Fruit fly (Drosophila melanogaster) whole organism, prepupa: ENCODE measurements around the gene hh.
A peak's percentile ranks its signal among the peaks of the same experiment; 100 is the strongest.

Experiments used
- CG10631 ChIP-seq: fragments of 200-800 bp; sonication (Bioruptor generic); optimal IDR thresholded peaks from 2 replicates; lab custom pipeline; 2016; ENCODE audit warnings: missing biosample characterization, missing genetic modification characterization
- CG10669 ChIP-seq: fragments of 200-800 bp; sonication (Bioruptor generic); optimal IDR thresholded peaks from 3 replicates; lab custom pipeline; 2018; ENCODE audit warnings: missing biosample characterization, mild to moderate bottlenecking, missing genetic modification characterization, moderate library complexity
- CG11294 ChIP-seq: fragments of 200-800 bp; sonication (Bioruptor generic); IDR thresholded peaks from 2 replicates; pipeline ENCODE4 v1.3.6; 2022; ENCODE audit warnings: missing biosample characterization, missing genetic modification characterization
- CG11902 ChIP-seq: fragments of 200-800 bp; sonication (Bioruptor generic); optimal IDR thresholded peaks from 3 replicates; lab custom pipeline; 2016; ENCODE audit warnings: missing biosample characterization, missing genetic modification characterization
- CG15336 ChIP-seq: fragments of 200-800 bp; sonication (Bioruptor generic); IDR thresholded peaks from 2 replicates; pipeline ENCODE4 v1.3.6; 2022; ENCODE audit warnings: missing biosample characterization, missing genetic modification characterization
- CG16779 ChIP-seq: fragments of 200-800 bp; sonication (Bioruptor generic); optimal IDR thresholded peaks from 3 replicates; lab custom pipeline; 2017; ENCODE audit warnings: missing biosample characterization, mild to moderate bottlenecking, missing genetic modification characterization
- CG3032 ChIP-seq: fragments of 200-800 bp; optimal IDR thresholded peaks from 2 replicates; lab custom pipeline; 2019; ENCODE audit warnings: missing biosample characterization, mild to moderate bottlenecking, missing genetic modification characterization, moderate library complexity
- CG31627 ChIP-seq: fragments of 200-800 bp; sonication (Bioruptor generic); optimal IDR thresholded peaks from 3 replicates; lab custom pipeline; 2016; ENCODE audit warnings: missing biosample characterization, missing genetic modification characterization
- CG32006 ChIP-seq: fragments of 200-800 bp; sonication (Bioruptor generic); optimal IDR thresholded peaks from 3 replicates; lab custom pipeline; 2017; ENCODE audit warnings: missing biosample characterization, mild to moderate bottlenecking, missing genetic modification characterization
- CG3919 ChIP-seq: fragments of 200-800 bp; sonication (Bioruptor generic); optimal IDR thresholded peaks from 3 replicates; lab custom pipeline; 2016; ENCODE audit warnings: missing biosample characterization, missing genetic modification characterization
- CG4318 ChIP-seq: fragments of 200-800 bp; sonication (Bioruptor generic); optimal IDR thresholded peaks from 3 replicates; lab custom pipeline; 2017; ENCODE audit warnings: missing biosample characterization, mild to moderate bottlenecking, missing genetic modification characterization
- CG6276 ChIP-seq: fragments of 200-800 bp; sonication (Bioruptor generic); optimal IDR thresholded peaks from 2 replicates; lab custom pipeline; 2017; ENCODE audit warnings: missing biosample characterization, mild to moderate bottlenecking, missing genetic modification characterization
- CG6792 ChIP-seq: fragments of 200-800 bp; sonication (Bioruptor generic); optimal IDR thresholded peaks from 3 replicates; lab custom pipeline; 2016; ENCODE audit warnings: missing biosample characterization, missing genetic modification characterization
- CG6808 ChIP-seq: fragments of 200-800 bp; sonication (Bioruptor generic); optimal IDR thresholded peaks from 3 replicates; lab custom pipeline; 2017; ENCODE audit warnings: missing biosample characterization, missing genetic modification characterization, mild to moderate bottlenecking, moderate library complexity, missing genetic modification reagents
- CG6854 ChIP-seq: fragments of 200-800 bp; sonication (Bioruptor generic); optimal IDR thresholded peaks from 2 replicates; lab custom pipeline; 2017; ENCODE audit warnings: missing biosample characterization, mild to moderate bottlenecking, missing genetic modification characterization
- CG7368 ChIP-seq: fragments of 200-800 bp; sonication (Bioruptor generic); optimal IDR thresholded peaks from 3 replicates; lab custom pipeline; 2016; ENCODE audit warnings: missing biosample characterization, missing genetic modification characterization
- CG8319 ChIP-seq: fragments of 200-800 bp; sonication (Bioruptor generic); optimal IDR thresholded peaks from 3 replicates; lab custom pipeline; 2016; ENCODE audit warnings: missing biosample characterization, missing genetic modification characterization
- CG8632 ChIP-seq: fragments of 200-800 bp; sonication (Bioruptor generic); optimal IDR thresholded peaks from 3 replicates; lab custom pipeline; 2016; ENCODE audit warnings: missing biosample characterization, missing genetic modification characterization
- Eip75B ChIP-seq: fragments of 200-800 bp; sonication (Bioruptor generic); optimal IDR thresholded peaks from 3 replicates; lab custom pipeline; 2016; ENCODE audit warnings: missing biosample characterization, missing genetic modification characterization
- Eip78C ChIP-seq: fragments of 200-800 bp; sonication (Bioruptor generic); peaks from one replicate; lab custom pipeline; 2016; ENCODE audit warnings: missing biosample characterization, missing genetic modification characterization
- Ets21C ChIP-seq: fragments of 200-800 bp; sonication (Bioruptor generic); optimal IDR thresholded peaks from 3 replicates; lab custom pipeline; 2016; ENCODE audit warnings: missing biosample characterization, missing genetic modification characterization
- Ets96B ChIP-seq: fragments of 200-800 bp; optimal IDR thresholded peaks from 2 replicates; lab custom pipeline; 2019; ENCODE audit warnings: missing biosample characterization, mild to moderate bottlenecking, missing genetic modification characterization, moderate library complexity
- Gug ChIP-seq: fragments of 200-800 bp; sonication (Bioruptor generic); IDR thresholded peaks from 2 replicates; pipeline ENCODE4 v1.3.6; 2022; ENCODE audit warnings: missing biosample characterization, missing genetic modification characterization
- Hr38 ChIP-seq: sonication (Bioruptor generic); optimal IDR thresholded peaks from 2 replicates; lab custom pipeline; 2016; ENCODE audit warnings: missing biosample characterization, missing genetic modification characterization
- Hr39 ChIP-seq: fragments of 200-800 bp; sonication (Bioruptor generic); optimal IDR thresholded peaks from 2 replicates; lab custom pipeline; 2016; ENCODE audit warnings: missing biosample characterization, missing genetic modification characterization
- Hr4 ChIP-seq: fragments of 200-800 bp; sonication (Bioruptor generic); optimal IDR thresholded peaks from 3 replicates; lab custom pipeline; 2016; ENCODE audit warnings: missing biosample characterization, missing genetic modification characterization
- Lpt ChIP-seq: fragments of 200-800 bp; sonication (Bioruptor generic); optimal IDR thresholded peaks from 3 replicates; lab custom pipeline; 2016; ENCODE audit warnings: missing biosample characterization, missing genetic modification characterization
- Met ChIP-seq: fragments of 200-800 bp; sonication (Bioruptor generic); optimal IDR thresholded peaks from 3 replicates; lab custom pipeline; 2016; ENCODE audit warnings: missing biosample characterization, missing genetic modification characterization
- OdsH ChIP-seq: fragments of 200-800 bp; sonication (Bioruptor generic); optimal IDR thresholded peaks from 3 replicates; lab custom pipeline; 2016; ENCODE audit warnings: missing biosample characterization, missing genetic modification characterization
- Sox102F ChIP-seq: fragments of 200-800 bp; sonication (Bioruptor generic); optimal IDR thresholded peaks from 2 replicates; lab custom pipeline; 2016; ENCODE audit warnings: missing biosample characterization, mild to moderate bottlenecking, missing genetic modification characterization
- Sox14 ChIP-seq: fragments of 200-800 bp; sonication (Bioruptor generic); optimal IDR thresholded peaks from 3 replicates; lab custom pipeline; 2016; ENCODE audit warnings: missing biosample characterization, missing genetic modification characterization
- acj6 ChIP-seq: fragments of 200-800 bp; sonication (Bioruptor generic); optimal IDR thresholded peaks from 3 replicates; lab custom pipeline; 2016; ENCODE audit warnings: missing biosample characterization, missing genetic modification characterization
- dsx ChIP-seq: fragments of 200-800 bp; optimal IDR thresholded peaks from 3 replicates; lab custom pipeline; 2019; ENCODE audit warnings: missing biosample characterization, mild to moderate bottlenecking, missing genetic modification characterization, moderate library complexity; ENCODE audit not compliant: poor library complexity, severe bottlenecking
- eg ChIP-seq: fragments of 200-800 bp; sonication (Bioruptor generic); IDR thresholded peaks from 3 replicates; pipeline ENCODE4 v1.3.6; 2022; ENCODE audit warnings: missing biosample characterization, missing genetic modification characterization
- esn ChIP-seq: fragments of 200-800 bp; sonication (Bioruptor generic); optimal IDR thresholded peaks from 2 replicates; lab custom pipeline; 2016; ENCODE audit warnings: missing biosample characterization, mild to moderate bottlenecking, missing genetic modification characterization, moderate library complexity
- fd85E ChIP-seq: fragments of 200-800 bp; sonication (Bioruptor generic); optimal IDR thresholded peaks from 3 replicates; lab custom pipeline; 2016; ENCODE audit warnings: missing biosample characterization, missing genetic modification characterization
- lz ChIP-seq: fragments of 200-800 bp; sonication (Bioruptor generic); optimal IDR thresholded peaks from 3 replicates; lab custom pipeline; 2016; ENCODE audit warnings: missing biosample characterization, missing genetic modification characterization
- net ChIP-seq: fragments of 200-800 bp; sonication (Bioruptor generic); optimal IDR thresholded peaks from 3 replicates; lab custom pipeline; 2016; ENCODE audit warnings: missing biosample characterization, missing genetic modification characterization
- pdm3 ChIP-seq: fragments of 200-800 bp; sonication (Bioruptor generic); optimal IDR thresholded peaks from 3 replicates; lab custom pipeline; 2016; ENCODE audit warnings: missing biosample characterization, missing genetic modification characterization
- salr ChIP-seq, 2 experiments: fragments of 200-800 bp; sonication (Bioruptor generic); optimal IDR thresholded peaks; 3 replicates each; lab custom pipeline; 2016 to 2018; ENCODE audit warnings: missing biosample characterization in 2 of 2, missing genetic modification characterization in 2 of 2, mild to moderate bottlenecking in 1 of 2
- spab ChIP-seq: fragments of 200-800 bp; sonication (Bioruptor generic); optimal IDR thresholded peaks from 2 replicates; lab custom pipeline; 2017; ENCODE audit warnings: missing biosample characterization, mild to moderate bottlenecking, missing genetic modification characterization, missing genetic modification reagents
- ss ChIP-seq, 2 experiments: fragments of 200-800 bp; sonication (Bioruptor generic); optimal IDR thresholded peaks; 2 replicates in 1 of 2; 3 replicates in 1 of 2; lab custom pipeline; 2017 to 2018; ENCODE audit warnings: mild to moderate bottlenecking in 2 of 2, missing biosample characterization in 2 of 2, missing genetic modification characterization in 2 of 2, moderate library complexity in 1 of 2
- svp ChIP-seq: fragments of 200-800 bp; sonication (Bioruptor generic); peaks from one replicate; lab custom pipeline; 2016; ENCODE audit warnings: missing biosample characterization, missing genetic modification characterization
- vri ChIP-seq: fragments of 200-800 bp; sonication (Bioruptor generic); optimal IDR thresholded peaks from 3 replicates; lab custom pipeline; 2016; ENCODE audit warnings: missing biosample characterization, mild to moderate bottlenecking, missing genetic modification characterization

Gene hh

dm6 chr3R:23147625-23148024 is 5.9 kb upstream of the hh start (continued):
- TF ChIP-seq Gug: peak; percentile 19; the same call in 1 of the 2 replicates
- peak; percentile 42 for TF ChIP-seq CG8319 (GFP tag; lab: Kevin White, UChicago)
- TF ChIP-seq Eip75B (GFP tag; lab: Kevin White, UChicago): peak; percentile 76
- TF ChIP-seq CG15336 (GFP tag; lab: Robert Waterston, UW): peak; percentile 60; the same call in 1 of the 2 replicates
- TF ChIP-seq CG3919 (GFP tag; lab: Kevin White, UChicago): peak; percentile 76
- peak; percentile 62 for TF ChIP-seq pdm3
- TF ChIP-seq CG16779 (tag; lab: Kevin White, UChicago): peak; percentile 12
- no peak for TF ChIP-seq CG11294 (GFP tag; lab: Robert Waterston, UW)
- peak; percentile 40 for TF ChIP-seq CG31627 (GFP tag; lab: Kevin White, UChicago)
- peak; percentile 61 for TF ChIP-seq Sox102F (GFP tag; lab: Kevin White, UChicago)
- peak; percentile 20 to 68 for TF ChIP-seq salr (GFP tag; optimal IDR thresholded peaks at IDR 0.05; lab: Kevin White, UChicago)
- TF ChIP-seq CG11902 (GFP tag; lab: Kevin White, UChicago): peak; percentile 37
- TF ChIP-seq Sox14 (GFP tag; lab: Kevin White, UChicago): peak; percentile 54
- TF ChIP-seq net: peak; percentile 38
- TF ChIP-seq Lpt (GFP tag; lab: Kevin White, UChicago): peak; percentile 24

DNA sequence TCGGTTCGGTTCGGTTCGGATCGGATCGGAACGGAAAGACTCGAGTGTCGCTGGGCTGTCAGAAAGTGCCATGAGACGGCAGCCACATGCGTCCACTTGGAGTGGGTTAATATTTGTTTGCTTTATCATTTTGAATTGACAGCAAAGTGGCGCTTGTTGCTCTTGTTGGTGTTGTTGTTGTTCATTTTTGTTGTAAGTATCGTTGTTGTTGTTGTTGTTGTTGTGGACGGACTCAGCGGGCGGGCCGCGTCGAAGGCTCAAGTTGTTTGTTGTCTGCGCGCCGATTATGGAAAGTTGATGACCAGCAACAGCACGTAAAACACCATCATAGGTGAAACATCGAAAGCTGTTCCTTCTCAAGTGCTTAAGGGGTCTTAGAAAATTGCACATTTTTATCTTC is 5.4 kb upstream of the hh start:
- TF ChIP-seq Eip75B (GFP tag; lab: Kevin White, UChicago) (no peak), fd85E (GFP tag; lab: Kevin White, UChicago) (no peak), Gug (no peak), CG6792 (no peak), spab (GFP tag; lab: Kevin White, UChicago) (no peak), Hr4 (GFP tag; lab: Kevin White, UChicago) (no peak), CG6276 (no peak), OdsH (GFP tag; lab: Kevin White, UChicago) (no peak), eg (GFP tag; lab: Robert Waterston, UW) (no peak), CG16779 (tag; lab: Kevin White, UChicago) (no peak), CG6808 (GFP tag; lab: Kevin White, UChicago) (no peak)

DNA sequence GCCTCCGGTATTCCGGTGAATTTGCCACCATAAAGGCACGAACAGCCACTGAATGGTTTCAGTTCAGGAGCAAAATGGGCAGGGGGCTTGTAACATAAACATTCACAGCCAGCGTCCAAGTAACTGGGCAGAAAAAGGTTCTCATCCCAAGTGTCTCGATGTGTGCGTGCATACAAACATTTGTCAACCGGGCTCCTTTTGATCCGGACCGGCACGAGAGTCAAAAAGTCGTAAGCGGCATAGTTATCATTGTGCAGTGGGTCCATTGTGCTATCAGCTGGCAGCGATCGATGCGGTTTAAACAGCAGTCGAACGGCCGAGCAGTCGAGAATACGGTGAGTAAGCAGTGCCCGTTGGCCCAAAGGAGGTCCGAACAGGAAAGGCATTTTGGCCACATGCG is 4.0 kb upstream of the hh start:
- TF ChIP-seq OdsH (GFP tag; lab: Kevin White, UChicago): no peak
- TF ChIP-seq Lpt (GFP tag; lab: Kevin White, UChicago): no peak
- TF ChIP-seq svp (GFP tag; lab: Kevin White, UChicago): no peak
- TF ChIP-seq CG3032: no peak
- no peak for TF ChIP-seq CG6792
- no peak for TF ChIP-seq CG16779 (tag; lab: Kevin White, UChicago)
- no peak for TF ChIP-seq CG31627 (GFP tag; lab: Kevin White, UChicago)
- TF ChIP-seq lz (GFP tag; lab: Kevin White, UChicago): no peak

DNA sequence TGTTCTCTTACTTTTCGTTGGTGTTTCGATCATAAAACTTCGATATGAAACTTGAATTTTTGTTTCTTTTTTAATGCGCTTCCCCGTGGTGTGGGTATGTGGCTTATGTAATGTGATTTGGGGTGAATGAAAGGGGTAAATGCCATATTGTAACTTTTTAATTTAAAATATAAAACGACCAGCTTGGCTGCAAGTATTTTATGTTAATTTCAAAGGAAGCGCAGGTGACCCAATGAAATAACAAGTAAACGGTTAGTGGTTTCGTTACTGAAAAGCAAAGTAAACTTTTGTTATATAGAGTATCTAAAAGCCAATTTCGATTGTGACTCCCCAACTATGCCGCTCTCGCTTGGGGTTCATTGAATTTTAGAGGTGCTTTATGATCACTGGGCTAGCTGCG is 2.9 kb upstream of the hh start:
- TF ChIP-seq Ets21C (GFP tag; lab: Kevin White, UChicago) (no peak), ss (GFP tag; optimal IDR thresholded peaks at IDR 0.05; lab: Kevin White, UChicago) (no peak), pdm3 (peak; percentile 43), Eip78C (peak; percentile 11), Hr39 (GFP tag; lab: Kevin White, UChicago) (peak; percentile 45), CG4318 (GFP tag; lab: Kevin White, UChicago) (no peak), dsx (GFP tag; lab: Kevin White, UChicago) (peak; percentile 1), Hr38 (GFP tag; lab: Kevin White, UChicago) (no peak), esn (peak; percentile 46), CG32006 (GFP tag; lab: Kevin White, UChicago) (peak; percentile 38), CG10669 (GFP tag; lab: Kevin White, UChicago) (peak; percentile 26), Eip75B (GFP tag; lab: Kevin White, UChicago) (peak; percentile 23), CG6854 (GFP tag; lab: Kevin White, UChicago) (no peak), OdsH (GFP tag; lab: Kevin White, UChicago) (peak; percentile 26), Sox102F (GFP tag; lab: Kevin White, UChicago) (peak; percentile 41), Met (GFP tag; lab: Kevin White, UChicago) (peak; percentile 46), eg (GFP tag; lab: Robert Waterston, UW) (no peak), Gug (no peak), Ets96B (tag; lab: Kevin White, UChicago) (peak; percentile 15), acj6 (peak; percentile 19), CG8632 (GFP tag; lab: Kevin White, UChicago) (peak; percentile 22), vri (GFP tag; lab: Kevin White, UChicago) (peak; percentile 5), Hr4 (GFP tag; lab: Kevin White, UChicago) (peak; percentile 21), svp (GFP tag; lab: Kevin White, UChicago) (peak; percentile 42), CG10631 (GFP tag; lab: Kevin White, UChicago) (no peak), CG7368 (GFP tag; lab: Kevin White, UChicago) (no peak), salr (GFP tag; optimal IDR thresholded peaks at IDR 0.05; lab: Kevin White, UChicago) (no peak), spab (GFP tag; lab: Kevin White, UChicago) (no peak), CG6808 (GFP tag; lab: Kevin White, UChicago) (peak; percentile 48), CG31627 (GFP tag; lab: Kevin White, UChicago) (peak; percentile 26)
